Worm (Caenorhabditis elegans): ENCODE data around the gene efhd-1.

Gene efhd-1

DNA sequence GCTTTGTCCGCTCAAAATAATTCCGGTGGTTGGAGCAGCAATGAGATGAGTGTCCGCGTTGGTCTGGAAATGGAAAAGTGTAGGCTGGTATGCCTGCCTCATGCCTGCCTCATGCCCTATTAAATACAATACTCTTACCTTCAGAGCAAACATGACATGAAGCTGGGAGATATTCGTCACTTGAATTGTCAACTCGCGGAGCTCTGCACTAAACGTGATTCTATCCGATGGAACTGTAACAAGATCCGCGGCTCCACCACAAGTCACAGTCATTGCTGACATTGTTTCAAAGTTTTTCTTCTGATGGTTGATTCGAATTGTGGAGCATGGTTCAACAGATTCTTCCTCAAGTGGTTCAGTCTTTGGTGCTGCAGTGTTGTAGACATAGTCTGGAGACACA is 5.4 kb upstream of the efhd-1 start:
- TF ChIP-seq eyg-1 (tag; optimal IDR thresholded peaks at IDR 0.05) (no peak), ceh-31 (tag; optimal IDR thresholded peaks at IDR 0.05) (no peak)

DNA sequence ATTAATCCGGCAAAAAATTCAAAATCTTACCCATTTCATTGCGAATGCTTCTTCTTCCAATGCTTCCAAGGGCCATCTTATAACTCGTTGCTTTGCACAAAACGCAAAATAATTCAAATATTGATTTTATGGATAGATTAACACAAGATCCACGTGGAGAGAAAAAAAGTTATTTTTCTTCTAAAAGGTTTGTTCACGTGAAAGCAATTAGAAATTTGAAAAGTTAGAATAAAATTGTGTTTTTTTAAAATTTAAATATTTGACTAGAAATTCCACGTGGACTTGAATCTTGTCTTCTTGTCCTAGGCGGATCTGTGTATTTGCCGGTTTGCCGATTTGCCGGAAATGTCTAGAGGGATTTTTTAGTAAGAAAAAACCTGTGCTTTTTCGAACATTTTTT is 3.5 kb upstream of the efhd-1 start, which contains the start of gene Y48B6A.5:
Gene Y48B6A.5, minus strand, starts transcription at position 101 of the 400 bp plus-strand sequence.
- TF ChIP-seq ceh-22 (tag; optimal IDR thresholded peaks at IDR 0.05) (no peak), C38D4.7 (GFP tag; optimal IDR thresholded peaks at IDR 0.05) (no peak), nfya-1 (tag; optimal IDR thresholded peaks at IDR 0.05) (no peak), ceh-14 (tag; optimal IDR thresholded peaks at IDR 0.05) (no peak)

DNA sequence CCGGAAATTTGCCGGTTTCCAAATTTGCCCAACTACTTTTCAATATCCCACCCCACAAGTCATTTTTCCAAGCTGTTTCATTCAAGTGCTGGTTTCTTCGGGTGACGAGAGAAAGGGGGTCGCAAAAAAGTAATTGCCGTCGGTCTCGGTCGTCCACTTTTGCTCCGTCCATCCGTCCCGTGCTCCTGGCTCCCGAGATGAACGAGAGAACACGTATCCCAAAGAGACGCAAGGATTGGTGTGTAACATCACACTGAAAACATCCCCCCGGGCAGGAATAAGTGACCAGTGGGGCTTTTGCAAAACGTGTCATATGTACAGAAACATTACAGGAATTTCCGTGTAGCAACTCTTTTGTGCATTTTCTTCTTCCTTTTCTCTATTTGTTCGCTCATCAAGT is 2.0 kb upstream of the efhd-1 start:
- TF ChIP-seq lim-6 (tag; optimal IDR thresholded peaks at IDR 0.05) (no peak), ceh-19 (GFP tag; optimal IDR thresholded peaks at IDR 0.05) (no peak), unc-55 (GFP tag; optimal IDR thresholded peaks at IDR 0.05) (peak; percentile 57), pqm-1 (tag; optimal IDR thresholded peaks at IDR 0.05) (no peak), rnt-1 (tag; optimal IDR thresholded peaks at IDR 0.05) (no peak)

DNA sequence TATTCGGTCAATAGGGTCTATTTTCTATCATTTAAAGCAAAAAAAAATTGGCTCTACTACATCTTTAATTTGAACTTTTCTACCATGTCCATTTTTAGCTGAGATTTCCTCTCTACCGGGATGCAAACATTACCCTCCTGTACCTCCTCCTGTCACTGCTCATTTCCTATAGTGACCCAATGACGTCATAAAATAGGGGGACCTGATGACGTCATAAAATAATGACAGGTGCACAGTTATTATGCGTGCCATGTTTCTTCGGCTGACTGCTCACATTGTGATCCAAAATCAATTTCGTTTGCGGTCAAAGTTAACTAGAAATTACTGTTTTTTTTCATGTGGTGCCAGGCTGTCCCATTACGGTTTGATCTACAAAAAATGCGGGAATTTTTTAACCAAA is 8.3 kb downstream of the efhd-1 start:
- TF ChIP-seq ceh-31 (tag; optimal IDR thresholded peaks at IDR 0.05): peak; percentile 32
- no peak for TF ChIP-seq elt-4 (tag; optimal IDR thresholded peaks at IDR 0.05)
- TF ChIP-seq zip-5 (tag; optimal IDR thresholded peaks at IDR 0.05): no peak

DNA sequence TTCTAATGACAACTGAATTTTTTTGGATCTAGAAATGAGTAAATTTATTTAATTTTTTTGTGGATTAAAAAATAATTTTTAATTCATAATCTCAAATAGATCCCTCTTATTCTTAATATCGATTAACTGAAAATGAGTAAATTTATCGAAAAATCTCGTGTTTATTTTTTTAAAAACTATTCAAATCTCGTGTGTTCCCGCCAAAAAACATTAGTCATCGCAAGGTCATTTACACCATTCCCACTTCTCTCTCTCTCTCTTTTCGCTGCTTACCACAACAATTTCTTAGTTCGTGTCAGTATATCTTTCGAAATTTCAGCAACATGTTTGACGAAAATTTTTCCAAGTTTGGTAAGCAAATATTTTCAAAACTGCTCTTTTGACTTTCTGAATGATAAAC is 8.8 kb downstream of the efhd-1 start:
- no peak for TF ChIP-seq nhr-11 (tag; optimal IDR thresholded peaks at IDR 0.05)
- no peak for TF ChIP-seq hlh-8 (tag; optimal IDR thresholded peaks at IDR 0.05)
- no peak for TF ChIP-seq unc-86 (tag; optimal IDR thresholded peaks at IDR 0.05)
- no peak for TF ChIP-seq pax-1 (tag; optimal IDR thresholded peaks at IDR 0.05)

DNA sequence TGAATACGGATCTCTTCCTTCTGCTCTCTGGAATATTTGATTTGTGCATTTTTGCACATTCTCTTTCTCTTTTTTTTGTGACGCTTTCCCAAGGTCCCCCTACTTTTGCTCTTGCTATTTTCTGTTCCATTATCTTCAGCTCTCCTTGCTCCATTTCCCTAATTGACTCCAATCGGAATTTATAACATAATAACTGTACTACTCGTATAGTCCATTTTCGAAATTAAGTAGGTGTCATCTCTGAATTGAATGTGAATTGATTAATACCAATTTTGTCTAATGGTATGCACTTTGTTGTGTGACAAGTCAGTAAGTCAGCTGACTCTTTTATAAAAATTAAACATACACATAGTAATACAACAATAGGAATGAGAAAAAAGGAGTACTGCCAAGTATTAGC is 17.3 kb downstream of the efhd-1 start:
- TF ChIP-seq ceh-31 (tag; optimal IDR thresholded peaks at IDR 0.05): peak; percentile 17
- no peak for TF ChIP-seq tbx-7 (tag; optimal IDR thresholded peaks at IDR 0.05)
- no peak for TF ChIP-seq C08G9.2 (tag; optimal IDR thresholded peaks at IDR 0.05)
- TF ChIP-seq hlh-6 (tag; optimal IDR thresholded peaks at IDR 0.05): no peak
- peak; percentile 8 for TF ChIP-seq unc-42 (tag; optimal IDR thresholded peaks at IDR 0.05)

DNA sequence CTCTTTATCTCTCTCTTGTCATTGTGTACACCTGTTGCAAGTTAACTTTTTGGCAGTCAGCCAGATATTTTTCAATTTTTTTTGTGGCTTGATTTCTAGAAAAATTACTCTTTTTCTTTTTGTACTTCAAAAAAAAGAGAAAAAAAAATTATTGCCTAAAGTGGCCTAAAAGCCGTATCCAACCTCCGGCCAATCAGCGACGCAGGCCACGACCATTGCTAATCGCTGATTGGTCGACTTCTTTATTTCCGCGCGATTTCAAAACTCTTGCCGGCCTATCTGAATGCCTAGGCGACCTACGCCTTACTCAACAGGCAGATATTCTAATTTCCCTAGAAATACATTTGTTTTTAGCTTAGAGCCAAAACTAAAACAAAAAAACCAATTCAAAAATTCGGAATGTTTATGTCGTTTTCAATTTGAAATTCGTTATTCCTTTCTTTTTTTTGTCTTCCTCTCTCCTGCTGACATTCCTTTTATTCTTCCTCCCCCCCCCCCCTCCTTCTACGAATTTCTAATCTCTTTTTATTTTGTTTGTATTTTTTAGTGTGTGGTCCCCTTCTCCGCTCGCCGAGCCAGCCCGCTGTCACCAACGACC is 19.0 kb downstream of the efhd-1 start, which contains the start of gene ace-4:
Gene ace-4, plus strand, starts transcription at position 548 of the 598 bp plus-strand sequence.
- peak; percentile 77 for TF ChIP-seq nfya-1 (tag; optimal IDR thresholded peaks at IDR 0.05)
- TF ChIP-seq ceh-18 (tag; optimal IDR thresholded peaks at IDR 0.05): no peak
- TF ChIP-seq ceh-24 (tag; optimal IDR thresholded peaks at IDR 0.05): no peak

DNA sequence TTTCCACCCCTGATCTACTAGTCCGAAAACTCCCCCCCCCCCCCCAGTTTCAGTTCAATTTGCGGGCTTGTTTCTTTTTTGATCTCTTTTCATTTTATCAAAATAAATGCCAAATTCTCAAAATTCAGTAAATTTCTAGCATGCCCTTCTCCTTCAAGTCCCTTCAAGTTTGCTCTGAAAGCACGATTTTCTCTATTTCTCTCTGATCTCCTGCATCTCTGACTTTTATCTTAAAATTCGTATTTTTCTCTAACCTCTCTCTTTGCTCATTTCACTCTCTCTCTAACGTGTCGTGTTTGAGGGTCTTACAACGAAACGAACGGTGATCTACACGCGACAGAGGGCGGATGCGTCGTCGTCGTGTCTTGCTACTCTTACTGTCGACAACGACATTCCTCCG is 26.7 kb downstream of the efhd-1 start, which contains the start of gene ace-3:
Gene ace-3, plus strand, starts transcription at position 301 of the 400 bp plus-strand sequence.
- TF ChIP-seq dmd-4 (tag; optimal IDR thresholded peaks at IDR 0.05; ENCODE audit: borderline replicate concordance): no peak
- TF ChIP-seq elt-4 (tag; optimal IDR thresholded peaks at IDR 0.05): no peak
- no peak for TF ChIP-seq ztf-16 (tag; optimal IDR thresholded peaks at IDR 0.05)
- no peak for TF ChIP-seq hlh-8 (tag; optimal IDR thresholded peaks at IDR 0.05)
- no peak for TF ChIP-seq pros-1 (tag; optimal IDR thresholded peaks at IDR 0.05)
- TF ChIP-seq fax-1 (tag; optimal IDR thresholded peaks at IDR 0.05): no peak
- TF ChIP-seq pha-2 (tag; optimal IDR thresholded peaks at IDR 0.05): no peak
- no peak for TF ChIP-seq syd-9 (tag; optimal IDR thresholded peaks at IDR 0.05)
- no peak for TF ChIP-seq dve-1 (tag; optimal IDR thresholded peaks at IDR 0.05)
- no peak for TF ChIP-seq pat-9 (tag; optimal IDR thresholded peaks at IDR 0.05)
- TF ChIP-seq ttx-3 (tag; optimal IDR thresholded peaks at IDR 0.05): no peak

All from whole organism, late embryonic.